Fruit fly (Drosophila melanogaster): Measurements from ENCODE around the gene CG10512.

Gene CG10512

DNA sequence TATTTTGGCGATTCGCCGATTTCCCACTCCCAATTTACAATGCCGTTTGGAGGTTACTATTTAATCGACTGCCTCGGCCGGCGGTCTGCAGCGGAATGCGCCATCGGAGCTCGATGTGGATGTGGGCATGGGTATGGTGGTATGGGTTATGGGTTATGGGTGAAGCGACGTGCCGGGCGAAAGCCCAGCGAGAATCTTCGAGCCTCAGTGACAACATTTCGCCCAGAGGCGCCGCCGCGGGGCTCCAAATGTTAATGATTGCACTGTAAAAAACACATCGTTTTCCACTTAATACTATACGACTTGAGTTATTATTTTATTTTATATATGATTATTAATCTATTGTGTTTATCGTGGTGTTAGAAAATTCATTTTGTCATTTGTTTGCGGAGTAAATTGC lies 2.1 kb upstream of the CG10512 start (continued):
- TF ChIP-seq spab (GFP tag; optimal IDR thresholded peaks at IDR 0.05) (no peak), CG32006 (GFP tag; optimal IDR thresholded peaks at IDR 0.05) (no peak), Sox15 (GFP tag; optimal IDR thresholded peaks at IDR 0.05) (no peak), Ets21C (GFP tag; optimal IDR thresholded peaks at IDR 0.05) (no peak), fkh (GFP tag; optimal IDR thresholded peaks at IDR 0.05) (no peak), salr (GFP tag; optimal IDR thresholded peaks at IDR 0.05) (no peak), Hr4 (GFP tag; optimal IDR thresholded peaks at IDR 0.05) (peak; percentile 10), Sox102F (GFP tag; optimal IDR thresholded peaks at IDR 0.05) (no peak), Smox (GFP tag; optimal IDR thresholded peaks at IDR 0.05) (peak; percentile 12), CG11294 (GFP tag; IDR thresholded peaks at IDR 0.05) (0 out of 2 replicates have a peak, but pooled peaks have one; percentile 29), net (GFP tag; optimal IDR thresholded peaks at IDR 0.05) (no peak), CG9139 (GFP tag; optimal IDR thresholded peaks at IDR 0.05) (no peak), pdm3 (GFP tag; optimal IDR thresholded peaks at IDR 0.05) (no peak)

DNA sequence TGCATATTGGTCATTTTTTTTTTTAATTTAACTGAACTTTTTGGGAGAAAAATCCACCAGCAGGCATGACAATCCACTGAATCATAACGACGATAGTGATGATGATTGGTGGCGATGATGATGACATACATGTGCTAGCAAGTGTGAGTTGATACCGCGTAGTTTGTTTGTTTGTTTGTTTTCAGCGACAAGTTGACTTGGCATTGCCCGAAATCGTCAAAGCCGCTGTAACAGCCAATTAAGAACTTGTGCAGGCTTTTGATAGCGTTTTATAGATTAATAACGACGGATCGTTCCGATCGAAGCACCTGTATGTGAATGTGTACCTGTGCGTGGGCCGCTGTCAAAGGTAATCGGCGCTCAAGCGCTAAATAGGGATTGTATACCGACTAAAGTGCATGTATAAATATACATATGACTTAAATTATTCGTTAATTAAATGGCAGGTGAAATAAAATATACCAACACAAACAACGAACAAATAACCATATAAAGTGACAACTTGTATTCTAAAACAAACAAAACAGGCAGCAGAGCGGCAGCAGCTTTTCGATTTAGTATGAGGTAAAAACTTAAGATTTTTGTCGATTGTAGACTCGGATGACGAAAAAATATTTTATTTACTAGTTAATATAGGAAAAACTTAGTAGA lies 1.3 kb upstream of the CG10512 start:
- TF ChIP-seq fkh (GFP tag; optimal IDR thresholded peaks at IDR 0.05) (peak; percentile 73), CG31627 (GFP tag; optimal IDR thresholded peaks at IDR 0.05) (no peak)

- TF ChIP-seq Hr4 (GFP tag; optimal IDR thresholded peaks at IDR 0.05) (no peak), CG16779 (tag; optimal IDR thresholded peaks at IDR 0.05) (peak; percentile 10), Eip78C (GFP tag) (peak; percentile 82), vri (GFP tag; optimal IDR thresholded peaks at IDR 0.05) (peak; percentile 30), Ets96B (tag; optimal IDR thresholded peaks at IDR 0.05) (no peak), CG8119 (GFP tag; IDR thresholded peaks at IDR 0.05) (peak; percentile 40; the same call in 1 of the 3 replicates), CG6163 (GFP tag; IDR thresholded peaks at IDR 0.05) (no peak), CG8319 (GFP tag; optimal IDR thresholded peaks at IDR 0.05) (no peak), CG3032 (tag; optimal IDR thresholded peaks at IDR 0.05) (no peak), spab (GFP tag; optimal IDR thresholded peaks at IDR 0.05) (no peak), Lpt (GFP tag; optimal IDR thresholded peaks at IDR 0.05) (peak; percentile 5), svp (GFP tag) (peak; percentile 75), CG6792 (GFP tag; optimal IDR thresholded peaks at IDR 0.05) (no peak), CG11294 (GFP tag; IDR thresholded peaks at IDR 0.05) (no peak), CG31627 (GFP tag; optimal IDR thresholded peaks at IDR 0.05) (no peak)
Measured at dm6 chr3L:21202029-21202776, 517 bp upstream of the CG10512 start.

DNA sequence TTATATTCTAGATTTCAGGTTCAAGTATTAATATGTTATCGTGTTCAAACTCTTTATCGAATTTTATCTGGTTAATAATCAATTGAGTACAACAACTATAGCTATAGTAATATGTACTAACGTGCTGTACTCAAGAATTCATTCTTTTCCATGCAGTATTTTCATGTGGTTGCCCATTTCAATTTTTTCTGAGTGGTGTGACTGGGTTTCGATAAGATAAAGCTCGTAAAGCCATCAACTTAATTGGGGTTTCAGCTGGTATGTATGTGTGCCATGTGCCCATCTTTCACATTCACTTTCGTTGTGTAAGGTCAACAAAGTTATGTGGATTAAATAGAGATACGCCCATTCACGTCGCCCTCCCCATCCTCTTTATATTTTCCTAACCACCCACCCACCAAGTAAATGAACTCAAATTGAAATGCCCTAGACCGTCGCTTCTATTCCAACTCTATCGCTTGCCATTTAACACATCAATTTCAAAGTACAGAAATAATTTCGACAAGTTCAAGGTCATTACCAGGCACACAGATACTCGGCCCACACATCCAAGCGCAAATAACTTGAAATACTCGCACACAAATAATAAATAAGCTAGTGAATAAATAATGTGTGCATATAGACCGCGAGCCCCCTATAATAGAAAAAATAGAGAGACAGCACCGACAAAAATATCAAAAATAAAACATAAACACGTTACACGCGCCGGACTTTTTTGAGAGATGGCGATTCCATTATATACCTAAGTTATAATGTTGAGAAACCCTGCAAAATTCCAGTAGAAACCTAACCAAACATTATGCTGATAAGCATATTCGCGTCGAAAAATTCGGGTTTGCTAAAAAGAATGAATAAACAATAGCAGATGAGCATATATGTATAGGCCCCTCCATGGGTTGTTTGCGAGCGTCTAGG lies 2.1 kb downstream of the CG10512 start:
- TF ChIP-seq fkh (GFP tag; optimal IDR thresholded peaks at IDR 0.05) = peak; percentile 95
- TF ChIP-seq svp (GFP tag) = peak; percentile 70
- no peak for TF ChIP-seq Sox15 (GFP tag; optimal IDR thresholded peaks at IDR 0.05)
- TF ChIP-seq vri (GFP tag; optimal IDR thresholded peaks at IDR 0.05) = peak; percentile 0
- TF ChIP-seq Eip78C (GFP tag) = peak; percentile 12

DNA sequence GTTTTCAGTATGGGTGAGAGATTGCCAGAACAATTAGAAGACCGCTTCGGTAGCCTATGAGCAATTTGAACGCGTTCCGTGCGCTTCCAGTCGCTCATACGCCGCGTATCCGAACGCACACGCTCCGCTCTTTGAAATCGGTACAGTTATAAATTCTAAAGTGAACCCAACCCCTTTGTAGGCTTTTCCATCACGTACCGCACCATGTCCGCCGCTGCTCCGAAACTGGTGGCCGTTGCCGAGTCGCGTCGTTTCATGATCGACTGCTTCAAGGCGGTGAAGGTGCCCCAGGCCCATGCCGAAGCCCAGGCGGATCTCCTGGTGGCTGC lies 2.7 kb downstream of the CG10512 start:
- no peak for TF ChIP-seq CG3919 (GFP tag; optimal IDR thresholded peaks at IDR 0.05)
- TF ChIP-seq CG10669 (GFP tag; optimal IDR thresholded peaks at IDR 0.05) = no peak
- TF ChIP-seq Eip78C (GFP tag) = no peak
- TF ChIP-seq Smox (GFP tag; optimal IDR thresholded peaks at IDR 0.05) = no peak
- no peak for TF ChIP-seq Sox14 (GFP tag; optimal IDR thresholded peaks at IDR 0.05)
